Fruit fly (Drosophila melanogaster) whole organism, embryonic: ENCODE data around the gene CG32816.

Source experiments
- Awh ChIP-seq: fragments of 200-800 bp; sonication (Bioruptor generic); IDR thresholded peaks from 2 replicates; pipeline ENCODE4, ENCODE4 v1.3.6; 2022; ENCODE audit warnings: missing biosample characterization, missing genetic modification characterization
- Bgb ChIP-seq: fragments of 200-800 bp; sonication (Bioruptor generic); IDR thresholded peaks from 2 replicates; pipeline ENCODE4 v1.3.6; 2022; ENCODE audit warnings: missing biosample characterization, missing genetic modification characterization; ENCODE audit not compliant: partially characterized antibody
- C15 ChIP-seq: fragments of 200-800 bp; sonication (Bioruptor generic); IDR thresholded peaks from 3 replicates; pipeline ENCODE4 v1.3.6; 2022; ENCODE audit warnings: missing biosample characterization, missing genetic modification characterization
- CG10321 ChIP-seq: fragments of 200-800 bp; sonication (Bioruptor generic); IDR thresholded peaks from 2 replicates; pipeline ENCODE4 v1.3.6; 2022; ENCODE audit warnings: missing biosample characterization, missing genetic modification characterization
- CG10979 ChIP-seq: fragments of 200-800 bp; sonication (Bioruptor generic); optimal IDR thresholded peaks from 2 replicates; lab custom pipeline; 2018; ENCODE audit warnings: missing biosample characterization, mild to moderate bottlenecking, missing genetic modification characterization, moderate library complexity
- CG13624 ChIP-seq: fragments of 200-800 bp; sonication (Bioruptor generic); optimal IDR thresholded peaks from 2 replicates; lab custom pipeline; 2016; ENCODE audit warnings: missing biosample characterization, missing genetic modification characterization
- CG13775 ChIP-seq: fragments of 200-800 bp; sonication (Bioruptor generic); optimal IDR thresholded peaks from 3 replicates; lab custom pipeline; 2017; ENCODE audit warnings: missing biosample characterization, mild to moderate bottlenecking, missing genetic modification characterization
- CG14050 ChIP-seq: fragments of 200-800 bp; sonication (Bioruptor generic); IDR thresholded peaks from 3 replicates; pipeline ENCODE4 v1.3.6; 2022; ENCODE audit warnings: missing biosample characterization, missing genetic modification characterization
- CG15514 ChIP-seq: fragments of 200-800 bp; sonication (Bioruptor generic); optimal IDR thresholded peaks from 3 replicates; lab custom pipeline; 2017; ENCODE audit warnings: missing biosample characterization, missing genetic modification characterization, mild to moderate bottlenecking, moderate library complexity, missing genetic modification reagents
- CG16779 ChIP-seq: fragments of 200-800 bp; sonication (Bioruptor generic); IDR thresholded peaks from 2 replicates; pipeline ENCODE4 v1.3.6; 2022; ENCODE audit warnings: missing biosample characterization, missing genetic modification characterization
- CG17612 ChIP-seq: fragments of 200-800 bp; sonication (Bioruptor generic); IDR thresholded peaks from 2 replicates; pipeline ENCODE4 v1.3.6; 2022; ENCODE audit warnings: missing biosample characterization, missing genetic modification characterization
- CG1832 ChIP-seq: fragments of 200-800 bp; sonication (Bioruptor generic); optimal IDR thresholded peaks from 2 replicates; lab custom pipeline; 2017; ENCODE audit warnings: missing biosample characterization, mild to moderate bottlenecking, missing genetic modification characterization, inconsistent platforms
- CG2712 ChIP-seq: fragments of 200-800 bp; optimal IDR thresholded peaks from 3 replicates; lab custom pipeline; 2019; ENCODE audit warnings: missing biosample characterization, mild to moderate bottlenecking, missing genetic modification characterization, moderate library complexity
- CG2889 ChIP-seq: fragments of 200-800 bp; sonication (Bioruptor generic); IDR thresholded peaks from 3 replicates; pipeline ENCODE4 v1.3.6; 2022; ENCODE audit warnings: missing biosample characterization, missing genetic modification characterization
- CG34224 ChIP-seq: fragments of 200-800 bp; sonication (Bioruptor generic); IDR thresholded peaks from 3 replicates; pipeline ENCODE4 v1.3.6; 2022; ENCODE audit warnings: missing biosample characterization, missing genetic modification characterization; ENCODE audit not compliant: partially characterized antibody
- CG3726 ChIP-seq: fragments of 200-800 bp; sonication (Bioruptor generic); IDR thresholded peaks from 3 replicates; pipeline ENCODE4, ENCODE4 v1.3.6; 2022; ENCODE audit warnings: missing biosample characterization, missing genetic modification characterization
- CG3995 ChIP-seq: fragments of 200-800 bp; sonication (Bioruptor generic); optimal IDR thresholded peaks from 3 replicates; lab custom pipeline; 2016; ENCODE audit warnings: missing biosample characterization, missing genetic modification characterization
- CG4360 ChIP-seq: fragments of 200-800 bp; sonication (Bioruptor generic); IDR thresholded peaks from 2 replicates; pipeline ENCODE4 v1.3.6; 2022; ENCODE audit warnings: missing biosample characterization, missing genetic modification characterization
- CG8281 ChIP-seq: fragments of 200-800 bp; sonication (Bioruptor generic); optimal IDR thresholded peaks from 2 replicates; lab custom pipeline; 2018; ENCODE audit warnings: missing biosample characterization, mild to moderate bottlenecking, missing genetic modification characterization, moderate library complexity
- CG8765 ChIP-seq: fragments of 200-800 bp; sonication (Bioruptor generic); IDR thresholded peaks from 2 replicates; pipeline ENCODE4 v1.3.6; 2022; ENCODE audit warnings: missing biosample characterization, missing genetic modification characterization
- CG9609 ChIP-seq: fragments of 200-800 bp; sonication (Bioruptor generic); optimal IDR thresholded peaks from 3 replicates; lab custom pipeline; 2016; ENCODE audit warnings: missing biosample characterization, missing genetic modification characterization
- CG9797 ChIP-seq: fragments of 200-800 bp; sonication (Bioruptor generic); optimal IDR thresholded peaks from 3 replicates; lab custom pipeline; 2018; ENCODE audit warnings: missing biosample characterization, mild to moderate bottlenecking, missing genetic modification characterization
- CHES-1-like ChIP-seq: fragments of 200-800 bp; sonication (Bioruptor generic); optimal IDR thresholded peaks from 2 replicates; lab custom pipeline; 2016; ENCODE audit warnings: missing biosample characterization, missing genetic modification characterization
- Camta ChIP-seq: fragments of 200-800 bp; sonication (Bioruptor generic); optimal IDR thresholded peaks from 2 replicates; lab custom pipeline; 2016; ENCODE audit warnings: missing biosample characterization, missing genetic modification characterization
- HHEX ChIP-seq: fragments of 200-800 bp; sonication (Bioruptor generic); optimal IDR thresholded peaks from 3 replicates; lab custom pipeline; 2017; ENCODE audit warnings: missing biosample characterization, mild to moderate bottlenecking, missing genetic modification characterization, missing genetic modification reagents
- Hr3 ChIP-seq: fragments of 200-800 bp; sonication (Bioruptor generic); optimal IDR thresholded peaks from 3 replicates; lab custom pipeline; 2016; ENCODE audit warnings: missing biosample characterization, missing genetic modification characterization
- Lhr ChIP-seq: fragments of 200-800 bp; sonication (Bioruptor generic); optimal IDR thresholded peaks from 3 replicates; lab custom pipeline; 2017; ENCODE audit warnings: mild to moderate bottlenecking, missing biosample characterization, missing genetic modification reagents, missing genetic modification characterization
- MESR4 ChIP-seq: fragments of 200-800 bp; sonication (Bioruptor generic); optimal IDR thresholded peaks from 2 replicates; lab custom pipeline; 2018; ENCODE audit warnings: missing biosample characterization, mild to moderate bottlenecking, missing genetic modification characterization, moderate library complexity
- MTF-1 ChIP-seq: fragments of 200-800 bp; sonication (Bioruptor generic); optimal IDR thresholded peaks from 2 replicates; lab custom pipeline; 2018; ENCODE audit warnings: missing biosample characterization, mild to moderate bottlenecking, missing genetic modification characterization, borderline replicate concordance
- NC2α ChIP-seq: fragments of 200-800 bp; sonication (Bioruptor generic); optimal IDR thresholded peaks from 2 replicates; lab custom pipeline; 2016; ENCODE audit warnings: missing biosample characterization, missing genetic modification characterization
- Sox102F ChIP-seq: fragments of 200-800 bp; sonication (Bioruptor generic); optimal IDR thresholded peaks from 2 replicates; lab custom pipeline; 2018; ENCODE audit warnings: missing biosample characterization, mild to moderate bottlenecking, missing genetic modification characterization, moderate library complexity
- Tbp ChIP-seq: fragments of >200 bp; optimal IDR thresholded peaks from 2 replicates; lab custom pipeline; 2018; ENCODE audit warnings: missing biosample characterization, missing genetic modification characterization
- ato ChIP-seq: fragments of 200-800 bp; sonication (Bioruptor generic); IDR thresholded peaks from 2 replicates; pipeline ENCODE4 v1.3.6; 2022; ENCODE audit warnings: missing biosample characterization, missing genetic modification characterization; ENCODE audit not compliant: partially characterized antibody
- bbx ChIP-seq: fragments of 200-800 bp; sonication (Bioruptor generic); IDR thresholded peaks from 2 replicates; pipeline ENCODE4 v1.3.6; 2022; ENCODE audit warnings: missing biosample characterization, missing genetic modification characterization; ENCODE audit not compliant: partially characterized antibody
- cad ChIP-seq: fragments of >200 bp; optimal IDR thresholded peaks from 2 replicates; lab custom pipeline; 2017; ENCODE audit warnings: missing biosample characterization, missing genetic modification characterization
- chinmo ChIP-seq: fragments of 200-800 bp; sonication (Bioruptor generic); IDR thresholded peaks from 4 replicates; pipeline ENCODE4 v1.3.6; 2022; ENCODE audit warnings: missing biosample characterization, missing genetic modification characterization; ENCODE audit not compliant: partially characterized antibody
- fu2 ChIP-seq: fragments of 200-800 bp; sonication (Bioruptor generic); optimal IDR thresholded peaks from 2 replicates; lab custom pipeline; 2016; ENCODE audit warnings: missing biosample characterization, missing genetic modification characterization
- gsb-n ChIP-seq: fragments of 200-800 bp; sonication (Bioruptor generic); optimal IDR thresholded peaks from 3 replicates; lab custom pipeline; 2018; ENCODE audit warnings: missing biosample characterization, mild to moderate bottlenecking, missing genetic modification characterization
- jing ChIP-seq: fragments of 200-800 bp; sonication (Bioruptor generic); optimal IDR thresholded peaks from 2 replicates; lab custom pipeline; 2018; ENCODE audit warnings: missing biosample characterization, mild to moderate bottlenecking, missing genetic modification characterization
- lab ChIP-seq: fragments of 200-800 bp; sonication (Bioruptor generic); optimal IDR thresholded peaks from 3 replicates; lab custom pipeline; 2017; ENCODE audit warnings: missing biosample characterization, missing genetic modification characterization, mild to moderate bottlenecking, moderate library complexity, missing genetic modification reagents
- rib ChIP-seq: fragments of 200-800 bp; sonication (Bioruptor generic); IDR thresholded peaks from 2 replicates; pipeline ENCODE4 v1.3.6; 2022; ENCODE audit warnings: missing biosample characterization, missing genetic modification characterization
- ro ChIP-seq: fragments of 200-800 bp; sonication (Bioruptor generic); IDR thresholded peaks from 2 replicates; pipeline ENCODE4 v1.3.6; 2022; ENCODE audit warnings: missing biosample characterization, missing genetic modification characterization
- salm ChIP-seq: fragments of 200-800 bp; sonication (Bioruptor generic); optimal IDR thresholded peaks from 2 replicates; lab custom pipeline; 2018; ENCODE audit warnings: missing biosample characterization, mild to moderate bottlenecking, missing genetic modification characterization
- sd ChIP-seq: fragments of 200-800 bp; sonication (Bioruptor generic); optimal IDR thresholded peaks from 3 replicates; lab custom pipeline; 2018; ENCODE audit warnings: missing biosample characterization, mild to moderate bottlenecking, missing genetic modification characterization, moderate library complexity
- sens-2 ChIP-seq: fragments of 200-800 bp; sonication (Bioruptor generic); IDR thresholded peaks from 2 replicates; pipeline ENCODE4 v1.3.6; 2022; ENCODE audit warnings: missing biosample characterization, missing genetic modification characterization
- slp2 ChIP-seq: fragments of 200-800 bp; sonication (Bioruptor generic); optimal IDR thresholded peaks from 2 replicates; lab custom pipeline; 2016; ENCODE audit warnings: missing biosample characterization, missing genetic modification characterization
- ssp ChIP-seq: fragments of 200-800 bp; sonication (Bioruptor generic); IDR thresholded peaks from 2 replicates; pipeline ENCODE4 v1.3.6; 2022; ENCODE audit warnings: missing biosample characterization, missing genetic modification characterization
- tio ChIP-seq: fragments of 200-800 bp; sonication (Bioruptor generic); optimal IDR thresholded peaks from 2 replicates; lab custom pipeline; 2017; ENCODE audit warnings: missing biosample characterization, missing genetic modification characterization, inconsistent platforms
- vnd ChIP-seq: fragments of 200-800 bp; sonication (Bioruptor generic); IDR thresholded peaks from 3 replicates; pipeline ENCODE4 v1.3.6; 2022; ENCODE audit warnings: missing biosample characterization, missing genetic modification characterization; ENCODE audit not compliant: partially characterized antibody

CG32816 gene

DNA sequence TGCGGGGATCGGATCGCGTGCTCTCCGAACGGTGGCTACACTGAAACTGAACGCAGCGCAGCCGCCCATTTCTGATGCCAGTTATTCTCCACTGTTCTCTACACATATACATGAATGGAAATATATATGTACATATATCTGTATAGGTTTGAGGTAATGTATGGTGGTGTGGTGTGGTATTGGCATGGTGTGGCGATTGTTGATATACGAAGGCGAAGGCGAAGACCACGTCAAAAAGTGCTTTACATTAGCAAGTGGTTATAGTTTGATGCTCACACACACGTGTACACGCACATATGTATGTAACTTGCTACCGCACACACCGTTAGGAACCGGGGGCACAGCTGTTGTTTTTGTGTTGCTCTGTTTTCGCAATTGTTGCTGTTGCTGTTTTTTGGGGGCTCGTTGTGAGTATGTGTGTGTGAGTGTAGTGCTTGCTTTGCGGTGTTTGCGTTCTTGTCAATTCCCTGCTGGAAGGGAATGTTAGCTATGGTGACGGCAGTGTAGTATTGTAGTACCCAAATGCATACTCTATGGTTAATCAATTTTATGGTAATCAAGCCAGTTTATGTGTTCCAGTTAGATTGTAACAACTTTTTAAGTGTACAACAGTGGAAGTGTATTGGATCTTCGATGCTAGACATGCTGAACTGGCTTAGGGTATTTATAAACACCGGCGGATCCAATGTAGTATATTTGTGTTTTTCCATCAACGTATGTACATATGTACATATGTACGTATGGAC lies 23.1 kb upstream of the CG32816 start, which contains the start of gene CG17896 (continued):
- TF ChIP-seq vnd (GFP tag; lab: Robert Waterston, UW) (no peak), CG16779 (GFP tag; lab: Robert Waterston, UW) (peak; percentile 99), CG17612 (peak; percentile 97), CG3726 (GFP tag; lab: Robert Waterston, UW) (peak; percentile 95), Sox102F (GFP tag; lab: Kevin White, UChicago) (peak; percentile 97), CG13775 (GFP tag; lab: Kevin White, UChicago) (peak; percentile 96), NC2α (GFP tag; lab: Kevin White, UChicago) (peak; percentile 97), CG34224 (GFP tag; lab: Robert Waterston, UW) (no peak), CG1832 (GFP tag; lab: Kevin White, UChicago) (no peak), ssp (GFP tag; lab: Robert Waterston, UW) (peak; percentile 92), Awh (GFP tag; lab: Robert Waterston, UW) (peak; percentile 96), CG3995 (peak; percentile 85), fu2 (peak; percentile 99), ato (GFP tag; lab: Robert Waterston, UW) (no peak), CG8281 (tag; lab: Kevin White, UChicago) (peak; percentile 85), tio (GFP tag; lab: Kevin White, UChicago) (no peak), HHEX (GFP tag; lab: Kevin White, UChicago) (peak; percentile 98), CG9609 (peak; percentile 99), cad (GFP tag; lab: Kevin White, UChicago) (no peak), CG13624 (GFP tag; lab: Kevin White, UChicago) (peak; percentile 99), CG10321 (GFP tag; lab: Robert Waterston, UW) (peak; percentile 80), Lhr (GFP tag; lab: Kevin White, UChicago) (peak; percentile 80), C15 (GFP tag; lab: Robert Waterston, UW) (peak; percentile 97), CG4360 (peak; percentile 74), Tbp (GFP tag; lab: Kevin White, UChicago) (no peak), ro (GFP tag; lab: Robert Waterston, UW) (peak; percentile 92), CG9797 (peak; percentile 44), salm (tag; lab: Kevin White, UChicago) (peak; percentile 93), sd (peak; percentile 95), CG8765 (GFP tag; lab: Robert Waterston, UW) (peak; percentile 95), jing (GFP tag; lab: Kevin White, UChicago) (peak; percentile 95), slp2 (GFP tag; lab: Kevin White, UChicago) (peak; percentile 97), bbx (GFP tag; lab: Robert Waterston, UW) (no peak), CG10979 (peak; percentile 90), CHES-1-like (GFP tag; lab: Kevin White, UChicago) (peak; percentile 99), Camta (peak; percentile 97), chinmo (GFP tag; lab: Robert Waterston, UW) (0 out of 4 replicates have a peak, but pooled peaks have one; percentile 62), lab (GFP tag; lab: Kevin White, UChicago) (peak; percentile 99), CG14050 (GFP tag; lab: Robert Waterston, UW) (peak; percentile 95), MTF-1 (GFP tag; lab: Kevin White, UChicago) (peak; percentile 90), CG15514 (peak; percentile 94), MESR4 (GFP tag; lab: Kevin White, UChicago) (peak; percentile 61), gsb-n (peak; percentile 88), CG2712 (tag; lab: Kevin White, UChicago) (peak; percentile 95), CG2889 (GFP tag; lab: Robert Waterston, UW) (peak; percentile 98), Bgb (no peak; the same call in 1 of the 2 replicates), Hr3 (peak; percentile 97), rib (peak; percentile 99), sens-2 (GFP tag; lab: Robert Waterston, UW) (peak; percentile 89)
